Fruit fly (Drosophila melanogaster) whole organism, prepupa: Measurements from ENCODE around the gene CG6638.

ENCODE experiments used
- CG10631 ChIP-seq: fragments of 200-800 bp; sonication (Bioruptor generic); optimal IDR thresholded peaks from 2 replicates; lab custom pipeline; 2016; ENCODE audit warnings: missing biosample characterization, missing genetic modification characterization
- CG10669 ChIP-seq: fragments of 200-800 bp; sonication (Bioruptor generic); optimal IDR thresholded peaks from 3 replicates; lab custom pipeline; 2018; ENCODE audit warnings: missing biosample characterization, mild to moderate bottlenecking, missing genetic modification characterization, moderate library complexity
- CG11294 ChIP-seq: fragments of 200-800 bp; sonication (Bioruptor generic); IDR thresholded peaks from 2 replicates; pipeline ENCODE4 v1.3.6; 2022; ENCODE audit warnings: missing biosample characterization, missing genetic modification characterization
- CG15336 ChIP-seq: fragments of 200-800 bp; sonication (Bioruptor generic); IDR thresholded peaks from 2 replicates; pipeline ENCODE4 v1.3.6; 2022; ENCODE audit warnings: missing biosample characterization, missing genetic modification characterization
- CG1621 ChIP-seq: fragments of 200-800 bp; sonication (Bioruptor generic); optimal IDR thresholded peaks from 3 replicates; lab custom pipeline; 2018; ENCODE audit warnings: missing biosample characterization, mild to moderate bottlenecking, missing genetic modification characterization
- CG3032 ChIP-seq: fragments of 200-800 bp; optimal IDR thresholded peaks from 2 replicates; lab custom pipeline; 2019; ENCODE audit warnings: missing biosample characterization, mild to moderate bottlenecking, missing genetic modification characterization, moderate library complexity
- CG31627 ChIP-seq: fragments of 200-800 bp; sonication (Bioruptor generic); optimal IDR thresholded peaks from 3 replicates; lab custom pipeline; 2016; ENCODE audit warnings: missing biosample characterization, missing genetic modification characterization
- CG32006 ChIP-seq: fragments of 200-800 bp; sonication (Bioruptor generic); optimal IDR thresholded peaks from 3 replicates; lab custom pipeline; 2017; ENCODE audit warnings: missing biosample characterization, mild to moderate bottlenecking, missing genetic modification characterization
- CG3919 ChIP-seq: fragments of 200-800 bp; sonication (Bioruptor generic); optimal IDR thresholded peaks from 3 replicates; lab custom pipeline; 2016; ENCODE audit warnings: missing biosample characterization, missing genetic modification characterization
- CG4318 ChIP-seq: fragments of 200-800 bp; sonication (Bioruptor generic); optimal IDR thresholded peaks from 3 replicates; lab custom pipeline; 2017; ENCODE audit warnings: missing biosample characterization, mild to moderate bottlenecking, missing genetic modification characterization
- CG6163 ChIP-seq: fragments of 200-800 bp; sonication (Bioruptor generic); IDR thresholded peaks from 3 replicates; pipeline ENCODE4 v1.3.6; 2022; ENCODE audit warnings: missing biosample characterization, missing genetic modification characterization
- CG6276 ChIP-seq: fragments of 200-800 bp; sonication (Bioruptor generic); optimal IDR thresholded peaks from 2 replicates; lab custom pipeline; 2017; ENCODE audit warnings: missing biosample characterization, mild to moderate bottlenecking, missing genetic modification characterization
- CG6792 ChIP-seq: fragments of 200-800 bp; sonication (Bioruptor generic); optimal IDR thresholded peaks from 3 replicates; lab custom pipeline; 2016; ENCODE audit warnings: missing biosample characterization, missing genetic modification characterization
- CG6808 ChIP-seq: fragments of 200-800 bp; sonication (Bioruptor generic); optimal IDR thresholded peaks from 3 replicates; lab custom pipeline; 2017; ENCODE audit warnings: missing biosample characterization, missing genetic modification characterization, mild to moderate bottlenecking, moderate library complexity, missing genetic modification reagents
- CG8119 ChIP-seq: fragments of 200-800 bp; sonication (Bioruptor generic); IDR thresholded peaks from 3 replicates; pipeline ENCODE4 v1.3.6; 2022; ENCODE audit warnings: missing biosample characterization, missing genetic modification characterization
- CG8319 ChIP-seq: fragments of 200-800 bp; sonication (Bioruptor generic); optimal IDR thresholded peaks from 3 replicates; lab custom pipeline; 2016; ENCODE audit warnings: missing biosample characterization, missing genetic modification characterization
- CG8632 ChIP-seq: fragments of 200-800 bp; sonication (Bioruptor generic); optimal IDR thresholded peaks from 3 replicates; lab custom pipeline; 2016; ENCODE audit warnings: missing biosample characterization, missing genetic modification characterization
- CG9139 ChIP-seq: fragments of 200-800 bp; sonication (Bioruptor generic); optimal IDR thresholded peaks from 3 replicates; lab custom pipeline; 2017; ENCODE audit warnings: missing biosample characterization, mild to moderate bottlenecking, missing genetic modification characterization
- Eip75B ChIP-seq: fragments of 200-800 bp; sonication (Bioruptor generic); optimal IDR thresholded peaks from 3 replicates; lab custom pipeline; 2016; ENCODE audit warnings: missing biosample characterization, missing genetic modification characterization
- Eip78C ChIP-seq: fragments of 200-800 bp; sonication (Bioruptor generic); peaks from one replicate; lab custom pipeline; 2016; ENCODE audit warnings: missing biosample characterization, missing genetic modification characterization
- Eip93F ChIP-seq: fragments of 200-800 bp; sonication (Bioruptor generic); optimal IDR thresholded peaks from 2 replicates; lab custom pipeline; 2016; ENCODE audit warnings: missing biosample characterization, mild to moderate bottlenecking, missing genetic modification characterization
- Ets21C ChIP-seq: fragments of 200-800 bp; sonication (Bioruptor generic); optimal IDR thresholded peaks from 3 replicates; lab custom pipeline; 2016; ENCODE audit warnings: missing biosample characterization, missing genetic modification characterization
- Ets96B ChIP-seq: fragments of 200-800 bp; optimal IDR thresholded peaks from 2 replicates; lab custom pipeline; 2019; ENCODE audit warnings: missing biosample characterization, mild to moderate bottlenecking, missing genetic modification characterization, moderate library complexity
- Gug ChIP-seq: fragments of 200-800 bp; sonication (Bioruptor generic); IDR thresholded peaks from 2 replicates; pipeline ENCODE4 v1.3.6; 2022; ENCODE audit warnings: missing biosample characterization, missing genetic modification characterization
- Hr39 ChIP-seq: fragments of 200-800 bp; sonication (Bioruptor generic); optimal IDR thresholded peaks from 2 replicates; lab custom pipeline; 2016; ENCODE audit warnings: missing biosample characterization, missing genetic modification characterization
- Hr4 ChIP-seq: fragments of 200-800 bp; sonication (Bioruptor generic); optimal IDR thresholded peaks from 3 replicates; lab custom pipeline; 2016; ENCODE audit warnings: missing biosample characterization, missing genetic modification characterization
- Lpt ChIP-seq: fragments of 200-800 bp; sonication (Bioruptor generic); optimal IDR thresholded peaks from 3 replicates; lab custom pipeline; 2016; ENCODE audit warnings: missing biosample characterization, missing genetic modification characterization
- Met ChIP-seq: fragments of 200-800 bp; sonication (Bioruptor generic); optimal IDR thresholded peaks from 3 replicates; lab custom pipeline; 2016; ENCODE audit warnings: missing biosample characterization, missing genetic modification characterization
- OdsH ChIP-seq: fragments of 200-800 bp; sonication (Bioruptor generic); optimal IDR thresholded peaks from 3 replicates; lab custom pipeline; 2016; ENCODE audit warnings: missing biosample characterization, missing genetic modification characterization
- Sox15 ChIP-seq: fragments of 200-800 bp; sonication (Bioruptor generic); optimal IDR thresholded peaks from 3 replicates; lab custom pipeline; 2016; ENCODE audit warnings: missing biosample characterization, missing genetic modification characterization
- achi ChIP-seq: fragments of 200-800 bp; sonication (Bioruptor generic); optimal IDR thresholded peaks from 3 replicates; lab custom pipeline; 2016; ENCODE audit warnings: missing biosample characterization, missing genetic modification characterization
- acj6 ChIP-seq: fragments of 200-800 bp; sonication (Bioruptor generic); optimal IDR thresholded peaks from 3 replicates; lab custom pipeline; 2016; ENCODE audit warnings: missing biosample characterization, missing genetic modification characterization
- cyc ChIP-seq: fragments of 200-800 bp; sonication (Bioruptor generic); optimal IDR thresholded peaks from 3 replicates; lab custom pipeline; 2016; ENCODE audit warnings: missing biosample characterization, missing genetic modification characterization
- dac ChIP-seq: fragments of 200-800 bp; sonication (Bioruptor generic); optimal IDR thresholded peaks from 2 replicates; lab custom pipeline; 2017; ENCODE audit warnings: missing biosample characterization, mild to moderate bottlenecking, missing genetic modification characterization
- dsx ChIP-seq: fragments of 200-800 bp; optimal IDR thresholded peaks from 3 replicates; lab custom pipeline; 2019; ENCODE audit warnings: missing biosample characterization, mild to moderate bottlenecking, missing genetic modification characterization, moderate library complexity; ENCODE audit not compliant: poor library complexity, severe bottlenecking
- esn ChIP-seq: fragments of 200-800 bp; sonication (Bioruptor generic); optimal IDR thresholded peaks from 2 replicates; lab custom pipeline; 2016; ENCODE audit warnings: missing biosample characterization, mild to moderate bottlenecking, missing genetic modification characterization, moderate library complexity
- fd59A ChIP-seq: fragments of 200-800 bp; sonication (Bioruptor generic); optimal IDR thresholded peaks from 2 replicates; lab custom pipeline; 2017; ENCODE audit warnings: missing biosample characterization, mild to moderate bottlenecking, missing genetic modification characterization, missing genetic modification reagents
- fkh ChIP-seq: fragments of 200-800 bp; sonication (Bioruptor generic); optimal IDR thresholded peaks from 3 replicates; lab custom pipeline; 2017; ENCODE audit warnings: missing biosample characterization, mild to moderate bottlenecking, missing genetic modification characterization, moderate library complexity
- lz ChIP-seq: fragments of 200-800 bp; sonication (Bioruptor generic); optimal IDR thresholded peaks from 3 replicates; lab custom pipeline; 2016; ENCODE audit warnings: missing biosample characterization, missing genetic modification characterization
- net ChIP-seq: fragments of 200-800 bp; sonication (Bioruptor generic); optimal IDR thresholded peaks from 3 replicates; lab custom pipeline; 2016; ENCODE audit warnings: missing biosample characterization, missing genetic modification characterization
- pdm3 ChIP-seq: fragments of 200-800 bp; sonication (Bioruptor generic); optimal IDR thresholded peaks from 3 replicates; lab custom pipeline; 2016; ENCODE audit warnings: missing biosample characterization, missing genetic modification characterization
- salr ChIP-seq, 2 experiments: fragments of 200-800 bp; sonication (Bioruptor generic); optimal IDR thresholded peaks; 3 replicates each; lab custom pipeline; 2016 to 2018; ENCODE audit warnings: missing biosample characterization in 2 of 2, missing genetic modification characterization in 2 of 2, mild to moderate bottlenecking in 1 of 2
- spab ChIP-seq: fragments of 200-800 bp; sonication (Bioruptor generic); optimal IDR thresholded peaks from 2 replicates; lab custom pipeline; 2017; ENCODE audit warnings: missing biosample characterization, mild to moderate bottlenecking, missing genetic modification characterization, missing genetic modification reagents
- ss ChIP-seq, 2 experiments: fragments of 200-800 bp; sonication (Bioruptor generic); optimal IDR thresholded peaks; 2 replicates in 1 of 2; 3 replicates in 1 of 2; lab custom pipeline; 2017 to 2018; ENCODE audit warnings: mild to moderate bottlenecking in 2 of 2, missing biosample characterization in 2 of 2, missing genetic modification characterization in 2 of 2, moderate library complexity in 1 of 2
- svp ChIP-seq: fragments of 200-800 bp; sonication (Bioruptor generic); peaks from one replicate; lab custom pipeline; 2016; ENCODE audit warnings: missing biosample characterization, missing genetic modification characterization
- topi ChIP-seq: fragments of 200-800 bp; sonication (Bioruptor generic); optimal IDR thresholded peaks from 3 replicates; lab custom pipeline; 2016; ENCODE audit warnings: missing biosample characterization, missing genetic modification characterization
- vri ChIP-seq: fragments of 200-800 bp; sonication (Bioruptor generic); optimal IDR thresholded peaks from 3 replicates; lab custom pipeline; 2016; ENCODE audit warnings: missing biosample characterization, mild to moderate bottlenecking, missing genetic modification characterization

Gene CG6638

DNA sequence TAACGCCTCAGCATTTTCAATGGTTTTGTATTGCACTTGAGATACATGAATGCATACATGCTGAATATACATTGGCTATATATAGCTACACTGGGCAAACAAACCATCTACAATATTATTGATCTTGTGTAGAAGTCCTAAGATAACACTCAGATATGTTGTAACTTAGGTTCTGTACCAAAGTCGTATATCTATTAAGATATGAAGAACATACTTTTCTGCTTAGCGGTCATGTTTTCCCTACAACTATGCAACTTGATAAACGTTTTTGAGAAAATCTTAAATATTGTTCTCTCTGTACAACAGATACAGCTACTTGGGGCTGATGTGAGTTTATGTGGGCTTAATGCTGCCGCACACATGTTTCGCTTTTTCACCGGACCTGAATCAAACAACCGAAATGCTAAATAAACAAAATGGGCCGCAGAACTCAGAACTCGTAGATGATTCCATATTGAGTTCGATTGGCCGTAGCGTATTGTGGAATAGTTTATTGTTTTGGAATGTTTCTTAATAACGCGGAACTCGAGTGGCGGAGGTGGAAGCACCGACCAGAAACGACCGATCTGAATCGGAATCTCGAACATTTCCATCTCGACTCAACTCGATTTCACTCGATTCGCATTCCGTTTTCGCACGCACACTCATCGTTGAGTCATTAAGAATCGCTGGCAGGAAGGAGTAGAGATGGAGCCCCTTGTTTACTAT lies 26.5 kb downstream of the CG6638 start (continued):
- TF ChIP-seq salr (GFP tag; optimal IDR thresholded peaks at IDR 0.05; lab: Kevin White, UChicago), result peak; percentile 10 to 45
- peak; percentile 75 for TF ChIP-seq CG6163
- peak; percentile 62 for TF ChIP-seq Ets96B
- TF ChIP-seq CG6276, result peak; percentile 12
- TF ChIP-seq Eip78C (GFP tag; lab: Kevin White, UChicago), result peak; percentile 91
- no peak for TF ChIP-seq CG4318 (GFP tag; lab: Kevin White, UChicago)
- TF ChIP-seq Hr39 (GFP tag; lab: Kevin White, UChicago), result no peak
- TF ChIP-seq Ets21C (GFP tag; lab: Kevin White, UChicago), result no peak
- TF ChIP-seq acj6 (GFP tag; lab: Kevin White, UChicago), result peak; percentile 48
- peak; percentile 40 for TF ChIP-seq achi (GFP tag; lab: Kevin White, UChicago)
- TF ChIP-seq, all 60 proteins: peak for 37

DNA sequence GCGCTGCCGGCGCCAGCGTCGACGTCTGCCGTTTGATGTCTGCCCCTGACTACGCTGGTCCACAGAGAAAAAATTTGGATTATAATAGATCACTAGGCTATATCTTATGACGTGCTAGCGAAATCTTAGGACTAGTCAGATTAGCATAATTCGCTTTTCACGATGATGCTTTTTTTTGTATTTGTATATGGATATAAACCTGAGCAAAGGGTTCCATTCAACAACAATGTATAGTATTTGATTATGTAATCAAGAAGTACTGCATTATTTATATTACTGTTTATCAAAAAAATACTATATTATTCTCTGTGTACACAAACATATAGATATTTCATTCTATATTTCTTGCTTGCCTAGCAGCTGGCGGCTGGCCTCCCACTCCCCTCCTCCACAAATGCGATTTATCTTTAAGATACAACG lies 28.8 kb downstream of the CG6638 start:
- peak; percentile 43 for TF ChIP-seq CG6276
- peak; percentile 28 for TF ChIP-seq CG31627 (GFP tag; lab: Kevin White, UChicago)
- TF ChIP-seq ss (GFP tag; optimal IDR thresholded peaks at IDR 0.05; lab: Kevin White, UChicago), result peak in 1 of 2 experiments; percentile 12
- TF ChIP-seq CG4318 (GFP tag; lab: Kevin White, UChicago), result peak; percentile 61
- TF ChIP-seq CG9139 (GFP tag; lab: Kevin White, UChicago), result no peak
- TF ChIP-seq acj6 (GFP tag; lab: Kevin White, UChicago), result peak; percentile 42
- peak; percentile 53 for TF ChIP-seq pdm3
- peak; percentile 80 for TF ChIP-seq Hr4
- peak; percentile 66 for TF ChIP-seq OdsH (GFP tag; lab: Kevin White, UChicago)
- TF ChIP-seq CG6792, result peak; percentile 34
- peak; percentile 60 for TF ChIP-seq achi (GFP tag; lab: Kevin White, UChicago)
- TF ChIP-seq esn, result no peak
- TF ChIP-seq Eip93F (GFP tag; lab: Kevin White, UChicago), result no peak
- TF ChIP-seq CG15336, result peak; percentile 80
- peak; percentile 19 for TF ChIP-seq dsx
- peak; percentile 38 for TF ChIP-seq Eip75B (GFP tag; lab: Kevin White, UChicago)
- TF ChIP-seq Ets21C (GFP tag; lab: Kevin White, UChicago), result no peak
- TF ChIP-seq Sox15 (GFP tag; lab: Kevin White, UChicago), result peak; percentile 17
- TF ChIP-seq CG10631 (GFP tag; lab: Kevin White, UChicago), result peak; percentile 63
- TF ChIP-seq topi (GFP tag; lab: Kevin White, UChicago), result peak; percentile 3
- TF ChIP-seq Met, result peak; percentile 35
- peak; percentile 12 for TF ChIP-seq vri
- TF ChIP-seq CG8632 (GFP tag; lab: Kevin White, UChicago), result no peak
- TF ChIP-seq CG10669 (GFP tag; lab: Kevin White, UChicago), result peak; percentile 45
- peak; percentile 82 for TF ChIP-seq CG32006 (GFP tag; lab: Kevin White, UChicago)
- TF ChIP-seq CG3919 (GFP tag; lab: Kevin White, UChicago), result peak; percentile 53
- peak; percentile 12 for TF ChIP-seq lz (GFP tag; lab: Kevin White, UChicago)
- TF ChIP-seq fd59A, result peak; percentile 29
- TF ChIP-seq Lpt, result peak; percentile 55
- TF ChIP-seq Hr39 (GFP tag; lab: Kevin White, UChicago), result peak; percentile 15
- TF ChIP-seq dac (GFP tag; lab: Kevin White, UChicago), result peak; percentile 46
- TF ChIP-seq CG8319 (GFP tag; lab: Kevin White, UChicago), result no peak
- TF ChIP-seq salr (GFP tag; optimal IDR thresholded peaks at IDR 0.05; lab: Kevin White, UChicago), result peak in 1 of 2 experiments; percentile 44
- peak; percentile 85 for TF ChIP-seq fkh
- peak; percentile 72 for TF ChIP-seq Eip78C (GFP tag; lab: Kevin White, UChicago)
- TF ChIP-seq svp (GFP tag; lab: Kevin White, UChicago), result no peak
- TF ChIP-seq CG1621 (tag; lab: Kevin White, UChicago), result no peak
- peak; percentile 24 for TF ChIP-seq CG6808 (GFP tag; lab: Kevin White, UChicago)
- TF ChIP-seq Gug (GFP tag; lab: Robert Waterston, UW), result peak; percentile 67
- TF ChIP-seq cyc (GFP tag; lab: Kevin White, UChicago), result peak; percentile 0
- peak; percentile 59 for TF ChIP-seq net (GFP tag; lab: Kevin White, UChicago)
- peak; percentile 3 for TF ChIP-seq spab (GFP tag; lab: Kevin White, UChicago)
- peak; percentile 71; the same call in 1 of the 2 replicates for TF ChIP-seq CG11294 (GFP tag; lab: Robert Waterston, UW)
- TF ChIP-seq Ets96B, result peak; percentile 24
- TF ChIP-seq CG8119 (GFP tag; lab: Robert Waterston, UW), result peak; percentile 76
- TF ChIP-seq CG3032, result peak; percentile 43
